Worm (Caenorhabditis elegans) whole organism, L1 larva: ENCODE results near the gene srh-131.

Experiments
- aly-2 ChIP-seq: fragments of 150-350 bp; optimal IDR thresholded peaks from 2 replicates; lab custom pipeline; 2014; ENCODE audit warnings: missing biosample characterization, missing genetic modification characterization
- fkh-10 ChIP-seq: sonication (generic microtip); optimal IDR thresholded peaks from 2 replicates; lab custom pipeline; 2017; ENCODE audit warnings: missing biosample characterization, missing genetic modification reagents, missing genetic modification characterization
- nhr-90 ChIP-seq: sonication (generic microtip); optimal IDR thresholded peaks from 2 replicates; lab custom pipeline; 2016; ENCODE audit warnings: mild to moderate bottlenecking, missing genetic modification characterization, missing compliant biosample characterization; ENCODE audit not compliant: poor library complexity
- tlp-1 ChIP-seq: fragments of 150-350 bp; optimal IDR thresholded peaks from 2 replicates; lab custom pipeline; 2014; ENCODE audit warnings: missing biosample characterization, missing genetic modification characterization

ce11 chrV:16988614-16989013 lies 16.7 kb upstream of the srh-131 start, which contains the start of gene Y102A5C.27:
- TF ChIP-seq nhr-90 = no peak
- TF ChIP-seq aly-2 (tag; lab: Kevin White, UChicago) = no peak
- no peak for TF ChIP-seq tlp-1 (tag; lab: Kevin White, UChicago)
- no peak for TF ChIP-seq fkh-10 (GFP tag; lab: Kevin White, UChicago)
